Worm (Caenorhabditis elegans) whole organism, early embryonic: ENCODE data around the gene sra-10.

Experiments used
- B0310.2 ChIP-seq: sonication (generic microtip); optimal IDR thresholded peaks from 2 replicates; lab custom pipeline; 2016; ENCODE audit warnings: mild to moderate bottlenecking, missing genetic modification characterization, missing compliant biosample characterization
- F13C5.2 ChIP-seq: sonication (generic microtip); optimal IDR thresholded peaks from 2 replicates; lab custom pipeline; 2017; ENCODE audit warnings: mild to moderate bottlenecking, missing genetic modification characterization, inconsistent platforms, missing compliant biosample characterization
- aly-1 ChIP-seq: sonication (generic microtip); optimal IDR thresholded peaks from 2 replicates; lab custom pipeline; 2016; ENCODE audit warnings: missing genetic modification characterization, missing compliant biosample characterization
- ama-1 ChIP-seq: fragments of 150-350 bp; optimal IDR thresholded peaks from 2 replicates; lab custom pipeline; 2014
- ceh-13 ChIP-seq: fragments of 200-800 bp; sonication (Bioruptor generic); optimal IDR thresholded peaks from 2 replicates; lab custom pipeline; 2018; ENCODE audit warnings: mild to moderate bottlenecking, missing genetic modification characterization, missing compliant biosample characterization
- ets-7 ChIP-seq: sonication (generic microtip); optimal IDR thresholded peaks from 2 replicates; lab custom pipeline; 2016; ENCODE audit warnings: missing genotype, missing genetic modification characterization, missing compliant biosample characterization
- flt-1 ChIP-seq: fragments of 200-800 bp; sonication (Bioruptor generic); IDR thresholded peaks from 2 replicates; pipeline ENCODE4 v1.3.6; 2022; ENCODE audit warnings: missing genetic modification characterization, missing compliant biosample characterization
- hmbx-1 ChIP-seq: sonication (generic microtip); optimal IDR thresholded peaks from 2 replicates; lab custom pipeline; 2016; ENCODE audit warnings: mild to moderate bottlenecking, missing genetic modification characterization, missing compliant biosample characterization
- hnd-1 ChIP-seq: sonication (generic microtip); optimal IDR thresholded peaks from 2 replicates; lab custom pipeline; 2016; ENCODE audit warnings: missing genetic modification characterization, missing compliant biosample characterization
- scrt-1 ChIP-seq: fragments of 200-800 bp; sonication (Bioruptor generic); IDR thresholded peaks from 2 replicates; pipeline ENCODE4 v1.3.6; 2022; ENCODE audit warnings: missing genetic modification characterization, missing compliant biosample characterization
- sea-1 ChIP-seq: fragments of 200-800 bp; sonication (Bioruptor generic); conservative IDR thresholded peaks from 2 replicates; pipeline ENCODE4 v1.3.6; 2022; ENCODE audit warnings: missing genetic modification characterization, missing compliant biosample characterization
- tbx-11 ChIP-seq: fragments of 200-800 bp; sonication (Bioruptor generic); IDR thresholded peaks from 2 replicates; pipeline ENCODE4 v1.3.6; 2022; ENCODE audit warnings: missing genetic modification characterization, missing compliant biosample characterization
- tbx-37 ChIP-seq: fragments of 200-800 bp; sonication (Bioruptor generic); conservative IDR thresholded peaks from 2 replicates; pipeline ENCODE4 v1.3.6; 2022; ENCODE audit warnings: missing genetic modification reagents, missing genetic modification characterization, missing compliant biosample characterization

ce11 chrII:10885868-10886514, 8.9 kb downstream of the sra-10 start, which contains the start of gene F44F4.3:
- no peak for TF ChIP-seq sea-1 (GFP tag; lab: Robert Waterston, UW)
- no peak for TF ChIP-seq flt-1
- TF ChIP-seq ets-7 (tag; lab: Kevin White, UChicago) = no peak
- TF ChIP-seq ama-1 = no peak
- TF ChIP-seq scrt-1 (GFP tag; lab: Robert Waterston, UW) = no peak
- no peak for TF ChIP-seq F13C5.2 (tag; lab: Kevin White, UChicago)
- TF ChIP-seq aly-1 (tag; lab: Kevin White, UChicago) = no peak
- no peak for TF ChIP-seq hmbx-1
- TF ChIP-seq ceh-13 (GFP tag; lab: Kevin White, UChicago) = no peak
- TF ChIP-seq hnd-1 (tag; lab: Kevin White, UChicago) = no peak
- no peak for TF ChIP-seq tbx-11
- TF ChIP-seq tbx-37 = no peak
- TF ChIP-seq B0310.2 (tag; lab: Kevin White, UChicago) = no peak
